Worm (Caenorhabditis elegans): Measurements from ENCODE around the gene mtm-3.

The mtm-3 gene

ce11 chrIII:3743367-3743766 is 56.9 kb downstream of the mtm-3 start:
- TF ChIP-seq sox-2 (GFP tag; IDR thresholded peaks at IDR 0.05) (no peak), elt-2 (tag; optimal IDR thresholded peaks at IDR 0.05) (peak; percentile 91), pax-1 (tag; optimal IDR thresholded peaks at IDR 0.05) (no peak)

ce11 chrIII:3742090-3742489 is 58.2 kb downstream of the mtm-3 start:
- no peak for TF ChIP-seq ceh-31 (tag; optimal IDR thresholded peaks at IDR 0.05)
- no peak for TF ChIP-seq tbx-2 (tag; optimal IDR thresholded peaks at IDR 0.05)
- no peak for TF ChIP-seq pat-9 (tag; optimal IDR thresholded peaks at IDR 0.05)
- no peak for TF ChIP-seq T23F11.4 (GFP tag; optimal IDR thresholded peaks at IDR 0.05)
- no peak for TF ChIP-seq ahr-1 (tag; optimal IDR thresholded peaks at IDR 0.05)
- TF ChIP-seq pag-3 (tag; optimal IDR thresholded peaks at IDR 0.05; ENCODE audit: borderline replicate concordance): no peak
- TF ChIP-seq ceh-24 (tag; optimal IDR thresholded peaks at IDR 0.05): no peak
- TF ChIP-seq hlh-8 (tag; optimal IDR thresholded peaks at IDR 0.05): no peak
- TF ChIP-seq unc-86 (tag; optimal IDR thresholded peaks at IDR 0.05): no peak
- TF ChIP-seq hlh-15 (tag; optimal IDR thresholded peaks at IDR 0.05): no peak
- TF ChIP-seq F13H6.1 (tag; optimal IDR thresholded peaks at IDR 0.05): no peak
- no peak for TF ChIP-seq fkh-6 (tag; optimal IDR thresholded peaks at IDR 0.05)
- TF ChIP-seq ceh-19 (GFP tag; optimal IDR thresholded peaks at IDR 0.05): no peak
- TF ChIP-seq hlh-13 (GFP tag; optimal IDR thresholded peaks at IDR 0.05): no peak

Measured in whole organism, late embryonic.